Fruit fly (Drosophila melanogaster) whole organism, prepupa: ENCODE results near the gene mtDNA-helicase.

ENCODE experiments used
- Blimp-1 ChIP-seq: fragments of 200-800 bp; sonication (Bioruptor generic); optimal IDR thresholded peaks from 3 replicates; lab custom pipeline; 2017; ENCODE audit warnings: missing biosample characterization, missing genetic modification characterization, mild to moderate bottlenecking, moderate library complexity, missing genetic modification reagents
- CG10669 ChIP-seq: fragments of 200-800 bp; sonication (Bioruptor generic); optimal IDR thresholded peaks from 3 replicates; lab custom pipeline; 2018; ENCODE audit warnings: missing biosample characterization, mild to moderate bottlenecking, missing genetic modification characterization, moderate library complexity
- CG15336 ChIP-seq: fragments of 200-800 bp; sonication (Bioruptor generic); IDR thresholded peaks from 2 replicates; pipeline ENCODE4 v1.3.6; 2022; ENCODE audit warnings: missing biosample characterization, missing genetic modification characterization
- CG1621 ChIP-seq: fragments of 200-800 bp; sonication (Bioruptor generic); optimal IDR thresholded peaks from 3 replicates; lab custom pipeline; 2018; ENCODE audit warnings: missing biosample characterization, mild to moderate bottlenecking, missing genetic modification characterization
- CG31627 ChIP-seq: fragments of 200-800 bp; sonication (Bioruptor generic); optimal IDR thresholded peaks from 3 replicates; lab custom pipeline; 2016; ENCODE audit warnings: missing biosample characterization, missing genetic modification characterization
- CG32006 ChIP-seq: fragments of 200-800 bp; sonication (Bioruptor generic); optimal IDR thresholded peaks from 3 replicates; lab custom pipeline; 2017; ENCODE audit warnings: missing biosample characterization, mild to moderate bottlenecking, missing genetic modification characterization
- CG34406 ChIP-seq: fragments of 200-800 bp; sonication (Bioruptor generic); optimal IDR thresholded peaks from 3 replicates; lab custom pipeline; 2016; ENCODE audit warnings: missing biosample characterization, missing genetic modification characterization
- CG6163 ChIP-seq: fragments of 200-800 bp; sonication (Bioruptor generic); IDR thresholded peaks from 3 replicates; pipeline ENCODE4 v1.3.6; 2022; ENCODE audit warnings: missing biosample characterization, missing genetic modification characterization
- CG6276 ChIP-seq: fragments of 200-800 bp; sonication (Bioruptor generic); optimal IDR thresholded peaks from 2 replicates; lab custom pipeline; 2017; ENCODE audit warnings: missing biosample characterization, mild to moderate bottlenecking, missing genetic modification characterization
- CG6792 ChIP-seq: fragments of 200-800 bp; sonication (Bioruptor generic); optimal IDR thresholded peaks from 3 replicates; lab custom pipeline; 2016; ENCODE audit warnings: missing biosample characterization, missing genetic modification characterization
- CG6854 ChIP-seq: fragments of 200-800 bp; sonication (Bioruptor generic); optimal IDR thresholded peaks from 2 replicates; lab custom pipeline; 2017; ENCODE audit warnings: missing biosample characterization, mild to moderate bottlenecking, missing genetic modification characterization
- CG7368 ChIP-seq: fragments of 200-800 bp; sonication (Bioruptor generic); optimal IDR thresholded peaks from 3 replicates; lab custom pipeline; 2016; ENCODE audit warnings: missing biosample characterization, missing genetic modification characterization
- CG8119 ChIP-seq: fragments of 200-800 bp; sonication (Bioruptor generic); IDR thresholded peaks from 3 replicates; pipeline ENCODE4 v1.3.6; 2022; ENCODE audit warnings: missing biosample characterization, missing genetic modification characterization
- CG8319 ChIP-seq: fragments of 200-800 bp; sonication (Bioruptor generic); optimal IDR thresholded peaks from 3 replicates; lab custom pipeline; 2016; ENCODE audit warnings: missing biosample characterization, missing genetic modification characterization
- CG8632 ChIP-seq: fragments of 200-800 bp; sonication (Bioruptor generic); optimal IDR thresholded peaks from 3 replicates; lab custom pipeline; 2016; ENCODE audit warnings: missing biosample characterization, missing genetic modification characterization
- Eip75B ChIP-seq: fragments of 200-800 bp; sonication (Bioruptor generic); optimal IDR thresholded peaks from 3 replicates; lab custom pipeline; 2016; ENCODE audit warnings: missing biosample characterization, missing genetic modification characterization
- Eip78C ChIP-seq: fragments of 200-800 bp; sonication (Bioruptor generic); peaks from one replicate; lab custom pipeline; 2016; ENCODE audit warnings: missing biosample characterization, missing genetic modification characterization
- Eip93F ChIP-seq: fragments of 200-800 bp; sonication (Bioruptor generic); optimal IDR thresholded peaks from 2 replicates; lab custom pipeline; 2016; ENCODE audit warnings: missing biosample characterization, mild to moderate bottlenecking, missing genetic modification characterization
- Gug ChIP-seq: fragments of 200-800 bp; sonication (Bioruptor generic); IDR thresholded peaks from 2 replicates; pipeline ENCODE4 v1.3.6; 2022; ENCODE audit warnings: missing biosample characterization, missing genetic modification characterization
- Hr39 ChIP-seq: fragments of 200-800 bp; sonication (Bioruptor generic); optimal IDR thresholded peaks from 2 replicates; lab custom pipeline; 2016; ENCODE audit warnings: missing biosample characterization, missing genetic modification characterization
- Lpt ChIP-seq: fragments of 200-800 bp; sonication (Bioruptor generic); optimal IDR thresholded peaks from 3 replicates; lab custom pipeline; 2016; ENCODE audit warnings: missing biosample characterization, missing genetic modification characterization
- Met ChIP-seq: fragments of 200-800 bp; sonication (Bioruptor generic); optimal IDR thresholded peaks from 3 replicates; lab custom pipeline; 2016; ENCODE audit warnings: missing biosample characterization, missing genetic modification characterization
- Sox102F ChIP-seq: fragments of 200-800 bp; sonication (Bioruptor generic); optimal IDR thresholded peaks from 2 replicates; lab custom pipeline; 2016; ENCODE audit warnings: missing biosample characterization, mild to moderate bottlenecking, missing genetic modification characterization
- Sox15 ChIP-seq: fragments of 200-800 bp; sonication (Bioruptor generic); optimal IDR thresholded peaks from 3 replicates; lab custom pipeline; 2016; ENCODE audit warnings: missing biosample characterization, missing genetic modification characterization
- achi ChIP-seq: fragments of 200-800 bp; sonication (Bioruptor generic); optimal IDR thresholded peaks from 3 replicates; lab custom pipeline; 2016; ENCODE audit warnings: missing biosample characterization, missing genetic modification characterization
- acj6 ChIP-seq: fragments of 200-800 bp; sonication (Bioruptor generic); optimal IDR thresholded peaks from 3 replicates; lab custom pipeline; 2016; ENCODE audit warnings: missing biosample characterization, missing genetic modification characterization
- cyc ChIP-seq: fragments of 200-800 bp; sonication (Bioruptor generic); optimal IDR thresholded peaks from 3 replicates; lab custom pipeline; 2016; ENCODE audit warnings: missing biosample characterization, missing genetic modification characterization
- dac ChIP-seq: fragments of 200-800 bp; sonication (Bioruptor generic); optimal IDR thresholded peaks from 2 replicates; lab custom pipeline; 2017; ENCODE audit warnings: missing biosample characterization, mild to moderate bottlenecking, missing genetic modification characterization
- eg ChIP-seq: fragments of 200-800 bp; sonication (Bioruptor generic); IDR thresholded peaks from 3 replicates; pipeline ENCODE4 v1.3.6; 2022; ENCODE audit warnings: missing biosample characterization, missing genetic modification characterization
- esn ChIP-seq: fragments of 200-800 bp; sonication (Bioruptor generic); optimal IDR thresholded peaks from 2 replicates; lab custom pipeline; 2016; ENCODE audit warnings: missing biosample characterization, mild to moderate bottlenecking, missing genetic modification characterization, moderate library complexity
- fd59A ChIP-seq: fragments of 200-800 bp; sonication (Bioruptor generic); optimal IDR thresholded peaks from 2 replicates; lab custom pipeline; 2017; ENCODE audit warnings: missing biosample characterization, mild to moderate bottlenecking, missing genetic modification characterization, missing genetic modification reagents
- fd85E ChIP-seq: fragments of 200-800 bp; sonication (Bioruptor generic); optimal IDR thresholded peaks from 3 replicates; lab custom pipeline; 2016; ENCODE audit warnings: missing biosample characterization, missing genetic modification characterization
- lz ChIP-seq: fragments of 200-800 bp; sonication (Bioruptor generic); optimal IDR thresholded peaks from 3 replicates; lab custom pipeline; 2016; ENCODE audit warnings: missing biosample characterization, missing genetic modification characterization
- pdm3 ChIP-seq: fragments of 200-800 bp; sonication (Bioruptor generic); optimal IDR thresholded peaks from 3 replicates; lab custom pipeline; 2016; ENCODE audit warnings: missing biosample characterization, missing genetic modification characterization
- ss ChIP-seq, 2 experiments: fragments of 200-800 bp; sonication (Bioruptor generic); optimal IDR thresholded peaks; 2 replicates in 1 of 2; 3 replicates in 1 of 2; lab custom pipeline; 2017 to 2018; ENCODE audit warnings: mild to moderate bottlenecking in 2 of 2, missing biosample characterization in 2 of 2, missing genetic modification characterization in 2 of 2, moderate library complexity in 1 of 2

mtDNA-helicase gene

DNA sequence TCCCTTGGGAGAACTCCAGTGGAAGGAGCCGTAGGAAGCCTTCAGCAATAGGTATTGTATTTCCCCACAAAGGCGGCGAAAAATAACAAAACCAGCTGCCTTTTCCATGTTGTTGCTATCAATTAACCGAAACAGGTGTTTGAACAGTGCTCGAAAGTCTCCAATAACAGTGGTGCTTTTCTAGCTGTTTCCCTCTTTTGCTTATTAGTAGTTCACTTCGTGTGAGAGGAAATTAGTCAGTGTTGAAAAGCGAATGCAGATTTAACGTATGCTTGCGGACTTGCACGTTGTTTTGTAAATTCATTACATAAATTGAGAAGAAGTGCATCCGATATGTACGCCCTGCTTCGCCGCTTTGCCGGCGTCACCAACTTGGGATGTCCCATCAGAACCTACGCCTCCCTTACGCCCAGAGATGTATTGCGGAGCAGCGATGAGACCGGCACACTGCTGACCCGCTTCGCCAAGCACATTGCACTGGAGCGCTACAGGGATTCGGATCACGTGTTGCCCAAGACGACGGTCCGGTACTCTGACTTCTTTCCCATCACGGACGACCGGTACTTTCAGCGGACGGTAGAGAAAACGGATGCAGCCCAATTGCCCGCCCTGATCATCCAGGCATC, 45.5 kb upstream of the mtDNA-helicase start, which contains the start of the genes Datp and CG4619 (continued):
- TF ChIP-seq CG8119: no peak
- TF ChIP-seq CG10669: no peak
- TF ChIP-seq eg (GFP tag; lab: Robert Waterston, UW): peak; percentile 56; the same call in 1 of the 3 replicates
- TF ChIP-seq, all 60 proteins: peak for 16

DNA sequence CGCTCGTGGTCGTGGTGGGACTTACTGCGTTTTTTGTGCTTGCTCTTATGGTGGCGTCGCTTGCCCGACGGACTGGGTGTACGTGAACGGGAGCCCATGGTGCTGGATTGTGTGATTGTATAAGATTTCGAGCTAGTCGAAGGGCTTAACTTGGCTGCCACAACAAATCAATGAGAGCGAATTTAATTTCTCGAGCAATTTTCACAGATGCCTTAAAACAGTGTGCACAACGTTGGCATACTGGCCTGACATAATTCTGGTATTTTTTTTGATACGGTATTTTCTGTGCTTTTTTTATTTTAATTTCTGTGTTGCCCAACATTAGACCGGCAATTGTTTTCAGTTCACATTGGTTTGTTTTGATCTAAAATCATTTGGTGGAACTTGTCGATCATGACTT, 44.7 kb upstream of the mtDNA-helicase start, which contains the start of gene Arglu1:
Arglu1 (minus strand) TSS at position 227 of the 400 bp plus-strand sequence.
- TF ChIP-seq fd59A (GFP tag; lab: Kevin White, UChicago): no peak
- no peak for TF ChIP-seq fd85E (GFP tag; lab: Kevin White, UChicago)
- no peak for TF ChIP-seq esn (GFP tag; lab: Kevin White, UChicago)
- TF ChIP-seq CG31627 (GFP tag; lab: Kevin White, UChicago): peak; percentile 9
- TF ChIP-seq cyc (GFP tag; lab: Kevin White, UChicago): peak; percentile 40
- TF ChIP-seq CG10669: no peak
- TF ChIP-seq CG6163: peak; percentile 53; the same call in 2 of the 3 replicates
- TF ChIP-seq lz (GFP tag; lab: Kevin White, UChicago): peak; percentile 41
- TF ChIP-seq Blimp-1: no peak

DNA sequence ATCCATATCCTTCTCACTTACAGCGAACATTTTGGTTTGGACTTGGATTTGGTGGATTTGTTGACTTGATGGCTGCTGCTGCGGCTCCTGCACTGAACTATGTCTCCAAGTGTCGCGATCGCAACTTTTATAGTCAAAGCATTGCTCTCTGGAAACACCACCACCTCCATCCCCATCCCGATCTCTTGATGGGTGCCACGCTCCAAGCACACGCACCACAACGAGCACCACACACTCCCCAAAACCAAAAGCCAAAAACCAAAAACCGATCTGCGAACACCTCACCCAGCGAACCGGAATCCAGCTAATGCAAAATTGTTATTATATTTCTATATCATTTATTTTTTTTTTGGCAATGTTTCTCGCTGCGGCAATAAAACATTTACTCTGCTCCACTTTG, 39.8 kb upstream of the mtDNA-helicase start, which contains the start of gene Cpr30F:
Cpr30F (minus strand) TSS at position 101 of the 400 bp plus-strand sequence.
- no peak for TF ChIP-seq CG6276 (GFP tag; lab: Kevin White, UChicago)
- TF ChIP-seq achi (GFP tag; lab: Kevin White, UChicago): no peak
- TF ChIP-seq pdm3 (GFP tag; lab: Kevin White, UChicago): no peak
- no peak for TF ChIP-seq CG1621
- TF ChIP-seq Eip75B: no peak
- TF ChIP-seq CG8319 (GFP tag; lab: Kevin White, UChicago): no peak
- no peak for TF ChIP-seq Lpt
- TF ChIP-seq, all 60 proteins: peak for 0

DNA sequence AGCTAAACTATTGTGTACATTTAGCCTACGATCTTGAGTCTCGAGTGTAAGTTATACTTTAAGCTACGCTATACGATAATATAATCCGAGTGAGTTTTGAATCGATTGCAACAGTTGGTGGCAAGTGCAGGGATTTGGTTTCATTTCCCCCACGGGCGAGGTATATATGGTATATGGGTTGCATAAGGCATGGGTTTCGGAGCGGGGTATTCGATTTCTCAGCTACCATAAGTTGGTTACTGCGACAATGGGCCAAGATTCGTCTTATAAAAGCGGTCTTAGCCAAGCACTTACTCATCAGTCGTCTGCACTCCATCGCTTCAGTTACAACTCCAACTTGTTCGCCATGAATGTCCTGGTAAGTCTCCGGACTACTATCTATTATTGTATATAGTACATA, 37.0 kb upstream of the mtDNA-helicase start, which contains the start of gene CG42367:
CG42367 (plus strand) TSS at position 301 of the 400 bp plus-strand sequence.
- TF ChIP-seq acj6 (GFP tag; lab: Kevin White, UChicago) (no peak), cyc (GFP tag; lab: Kevin White, UChicago) (no peak), Eip78C (GFP tag; lab: Kevin White, UChicago) (no peak), Blimp-1 (no peak), CG6854 (GFP tag; lab: Kevin White, UChicago) (no peak), CG6276 (GFP tag; lab: Kevin White, UChicago) (no peak), CG15336 (GFP tag; lab: Robert Waterston, UW) (no peak)
- TF ChIP-seq, all 60 proteins: peak for 0

DNA sequence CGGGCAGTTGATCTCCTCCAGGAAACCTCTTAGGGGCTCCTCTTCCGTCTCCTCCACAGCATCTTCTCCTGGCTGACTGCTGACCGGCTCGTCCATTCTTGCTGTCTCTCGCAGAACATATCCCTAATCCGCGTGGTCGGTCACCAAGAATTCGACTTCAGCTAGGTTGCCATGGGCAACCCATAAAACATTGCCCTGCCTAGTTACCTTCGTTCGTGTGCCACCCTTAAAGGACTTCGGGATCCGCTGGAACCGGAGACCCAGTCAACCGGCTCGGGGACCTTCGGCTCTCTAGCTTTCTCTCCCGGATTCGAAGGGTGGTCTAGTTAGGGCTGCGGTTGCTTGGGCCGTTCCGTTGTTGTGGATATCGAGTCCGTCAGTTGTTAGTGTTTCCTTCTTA, 31.5 kb upstream of the mtDNA-helicase start, which contains the start of the genes TbCMF46 and CG42366:
TbCMF46 (minus strand) TSS at position 101 of the 400 bp plus-strand sequence.
CG42366 (plus strand) TSS at position 397 of the 400 bp plus-strand sequence.
- TF ChIP-seq esn (GFP tag; lab: Kevin White, UChicago): no peak
- no peak for TF ChIP-seq CG6163
- TF ChIP-seq fd59A (GFP tag; lab: Kevin White, UChicago): no peak
- no peak for TF ChIP-seq Sox15 (GFP tag; lab: Kevin White, UChicago)
- no peak for TF ChIP-seq CG8632 (GFP tag; lab: Kevin White, UChicago)
- TF ChIP-seq dac (GFP tag; lab: Kevin White, UChicago): no peak
- no peak for TF ChIP-seq ss (GFP tag; optimal IDR thresholded peaks at IDR 0.05; lab: Kevin White, UChicago)
- TF ChIP-seq Gug (GFP tag; lab: Robert Waterston, UW): no peak
- no peak for TF ChIP-seq CG32006 (GFP tag; lab: Kevin White, UChicago)
- no peak for TF ChIP-seq CG7368
- TF ChIP-seq CG34406 (GFP tag; lab: Kevin White, UChicago): no peak
- TF ChIP-seq CG15336 (GFP tag; lab: Robert Waterston, UW): no peak
- TF ChIP-seq CG8119: no peak
- no peak for TF ChIP-seq CG6792 (GFP tag; lab: Kevin White, UChicago)
- no peak for TF ChIP-seq Met
- TF ChIP-seq Blimp-1: no peak
- TF ChIP-seq lz (GFP tag; lab: Kevin White, UChicago): no peak
- no peak for TF ChIP-seq Sox102F (GFP tag; lab: Kevin White, UChicago)
- TF ChIP-seq Eip93F (GFP tag; lab: Kevin White, UChicago): no peak
- no peak for TF ChIP-seq Hr39
